Fruit fly (Drosophila melanogaster) whole organism, embryonic: ENCODE measurements around the gene Cpr67Fa1.

Experiments used
- Blimp-1 ChIP-seq: fragments of 200-800 bp; sonication (Bioruptor generic); optimal IDR thresholded peaks from 3 replicates; lab custom pipeline; 2018; ENCODE audit warnings: missing biosample characterization, missing genetic modification characterization, mild to moderate bottlenecking, moderate library complexity, missing genetic modification reagents
- CG10209 ChIP-seq: fragments of 200-800 bp; sonication (Bioruptor generic); optimal IDR thresholded peaks from 3 replicates; lab custom pipeline; 2017; ENCODE audit warnings: missing biosample characterization, mild to moderate bottlenecking, missing genetic modification characterization, missing genetic modification reagents
- CG10654 ChIP-seq: fragments of 200-800 bp; sonication (Bioruptor generic); optimal IDR thresholded peaks from 2 replicates; lab custom pipeline; 2016; ENCODE audit warnings: missing biosample characterization, missing genetic modification characterization
- CG11695 ChIP-seq: fragments of 200-800 bp; sonication (Bioruptor generic); IDR thresholded peaks from 3 replicates; pipeline ENCODE4 v1.3.6; 2022; ENCODE audit warnings: missing biosample characterization, missing genetic modification characterization
- CG12155 ChIP-seq: fragments of 200-800 bp; sonication (Bioruptor generic); optimal IDR thresholded peaks from 3 replicates; lab custom pipeline; 2016; ENCODE audit warnings: missing biosample characterization, missing genetic modification characterization
- CG14667 ChIP-seq: fragments of 200-800 bp; sonication (Bioruptor generic); IDR thresholded peaks from 2 replicates; pipeline ENCODE4 v1.3.6; 2022; ENCODE audit warnings: missing biosample characterization, missing genetic modification characterization
- CG15269 ChIP-seq: fragments of 200-800 bp; sonication (Bioruptor generic); optimal IDR thresholded peaks from 2 replicates; lab custom pipeline; 2018; ENCODE audit warnings: missing biosample characterization, mild to moderate bottlenecking, missing genetic modification characterization, moderate library complexity
- CG1647 ChIP-seq: fragments of 200-800 bp; sonication (Bioruptor generic); optimal IDR thresholded peaks from 3 replicates; lab custom pipeline; 2016; ENCODE audit warnings: missing biosample characterization, missing genetic modification characterization
- CG17829 ChIP-seq: fragments of 200-800 bp; optimal IDR thresholded peaks from 2 replicates; lab custom pipeline; 2019; ENCODE audit warnings: missing biosample characterization, mild to moderate bottlenecking, missing genetic modification characterization, moderate library complexity
- CG2678 ChIP-seq: fragments of 200-800 bp; sonication (Bioruptor generic); optimal IDR thresholded peaks from 3 replicates; lab custom pipeline; 2019; ENCODE audit warnings: missing biosample characterization, mild to moderate bottlenecking, missing genetic modification characterization, moderate library complexity
- CG3065 ChIP-seq: fragments of 200-800 bp; sonication (Bioruptor generic); optimal IDR thresholded peaks from 2 replicates; lab custom pipeline; 2016; ENCODE audit warnings: missing biosample characterization, missing genetic modification characterization
- CG31224 ChIP-seq: fragments of 200-800 bp; sonication (Bioruptor generic); IDR thresholded peaks from 2 replicates; pipeline ENCODE4 v1.3.6; 2022; ENCODE audit warnings: missing biosample characterization, missing genetic modification characterization
- CG3163 ChIP-seq: fragments of 200-800 bp; sonication (Bioruptor generic); optimal IDR thresholded peaks from 3 replicates; lab custom pipeline; 2016; ENCODE audit warnings: missing biosample characterization, missing genetic modification characterization
- CG34224 ChIP-seq: fragments of 200-800 bp; sonication (Bioruptor generic); IDR thresholded peaks from 3 replicates; pipeline ENCODE4 v1.3.6; 2022; ENCODE audit warnings: missing biosample characterization, missing genetic modification characterization; ENCODE audit not compliant: partially characterized antibody
- CG34376 ChIP-seq: fragments of 200-800 bp; sonication (Bioruptor generic); optimal IDR thresholded peaks from 2 replicates; lab custom pipeline; 2018; ENCODE audit warnings: missing biosample characterization, mild to moderate bottlenecking, missing genetic modification characterization
- CG3726 ChIP-seq: fragments of 200-800 bp; sonication (Bioruptor generic); IDR thresholded peaks from 3 replicates; pipeline ENCODE4, ENCODE4 v1.3.6; 2022; ENCODE audit warnings: missing biosample characterization, missing genetic modification characterization
- CG4730 ChIP-seq: fragments of 200-800 bp; sonication (Bioruptor generic); IDR thresholded peaks from 2 replicates; pipeline ENCODE4 v1.3.6; 2022; ENCODE audit warnings: missing biosample characterization, missing genetic modification characterization
- CG6683 ChIP-seq: fragments of 200-800 bp; sonication (Bioruptor generic); optimal IDR thresholded peaks from 2 replicates; lab custom pipeline; 2017; ENCODE audit warnings: missing biosample characterization, mild to moderate bottlenecking, missing genetic modification characterization, missing genetic modification reagents
- CG7786 ChIP-seq: fragments of 200-800 bp; sonication (Bioruptor generic); optimal IDR thresholded peaks from 2 replicates; lab custom pipeline; 2016; ENCODE audit warnings: missing biosample characterization, missing genetic modification characterization
- CG9817 ChIP-seq: fragments of 200-800 bp; sonication (Bioruptor generic); optimal IDR thresholded peaks from 2 replicates; lab custom pipeline; 2018; ENCODE audit warnings: missing biosample characterization, mild to moderate bottlenecking, missing genetic modification characterization, moderate library complexity
- CG9932 ChIP-seq: fragments of 200-800 bp; sonication (Bioruptor generic); IDR thresholded peaks from 2 replicates; pipeline ENCODE4 v1.3.6; 2022; ENCODE audit warnings: missing biosample characterization, missing genetic modification characterization
- CTCF ChIP-seq: fragments of 200-800 bp; sonication (Bioruptor generic); optimal IDR thresholded peaks from 2 replicates; lab custom pipeline; 2017; ENCODE audit warnings: missing biosample characterization, mild to moderate bottlenecking, missing genetic modification characterization, moderate library complexity
- D19A ChIP-seq: fragments of 200-800 bp; optimal IDR thresholded peaks from 3 replicates; lab custom pipeline; 2019; ENCODE audit warnings: missing biosample characterization, mild to moderate bottlenecking, missing genetic modification characterization, moderate library complexity
- Dip3 ChIP-seq: fragments of 200-800 bp; sonication (Bioruptor generic); optimal IDR thresholded peaks from 3 replicates; lab custom pipeline; 2016; ENCODE audit warnings: missing biosample characterization, missing genetic modification characterization
- HLH4C ChIP-seq: fragments of 200-800 bp; sonication (Bioruptor generic); IDR thresholded peaks from 3 replicates; pipeline ENCODE4 v1.3.6; 2022; ENCODE audit warnings: missing biosample characterization, missing genetic modification characterization; ENCODE audit not compliant: partially characterized antibody
- Hr3 ChIP-seq: fragments of 200-800 bp; sonication (Bioruptor generic); optimal IDR thresholded peaks from 3 replicates; lab custom pipeline; 2016; ENCODE audit warnings: missing biosample characterization, missing genetic modification characterization
- Hr51 ChIP-seq, 2 experiments: fragments of 200-800 bp; sonication (Bioruptor generic); optimal IDR thresholded peaks; 2 replicates in 1 of 2; 3 replicates in 1 of 2; lab custom pipeline; 2016 to 2018; ENCODE audit warnings: missing biosample characterization in 2 of 2, missing genetic modification characterization in 2 of 2, mild to moderate bottlenecking in 1 of 2, moderate library complexity in 1 of 2
- Hr78 ChIP-seq, 2 experiments: fragments of 200-800 bp in 1 of 2; fragments of >200 bp in 1 of 2; sonication (Bioruptor generic) in 1 of 2; optimal IDR thresholded peaks; 2 replicates each; lab custom pipeline; 2017 to 2019; ENCODE audit warnings: missing biosample characterization in 2 of 2, missing genetic modification characterization in 2 of 2, mild to moderate bottlenecking in 1 of 2, moderate library complexity in 1 of 2
- Max ChIP-seq: fragments of 200-800 bp; sonication (Bioruptor generic); optimal IDR thresholded peaks from 2 replicates; lab custom pipeline; 2016; ENCODE audit warnings: missing biosample characterization, mild to moderate bottlenecking, missing genetic modification characterization
- Meics ChIP-seq: fragments of 200-800 bp; sonication (Bioruptor generic); optimal IDR thresholded peaks from 2 replicates; lab custom pipeline; 2017; ENCODE audit warnings: missing biosample characterization, mild to moderate bottlenecking, missing genetic modification characterization
- Optix ChIP-seq: fragments of 200-800 bp; sonication (Bioruptor generic); IDR thresholded peaks from 3 replicates; pipeline ENCODE4 v1.3.6; 2022; ENCODE audit warnings: missing biosample characterization, missing genetic modification characterization
- Sox100B ChIP-seq: fragments of 200-800 bp; sonication (Bioruptor generic); optimal IDR thresholded peaks from 3 replicates; lab custom pipeline; 2018; ENCODE audit warnings: missing biosample characterization, mild to moderate bottlenecking, missing genetic modification characterization
- abd-A ChIP-seq: fragments of 200-800 bp; sonication (Bioruptor generic); optimal IDR thresholded peaks from 3 replicates; lab custom pipeline; 2019; ENCODE audit warnings: missing biosample characterization, mild to moderate bottlenecking, missing genetic modification characterization, moderate library complexity
- danr ChIP-seq: fragments of 200-800 bp; sonication (Bioruptor generic); IDR thresholded peaks from 2 replicates; pipeline ENCODE4 v1.3.6; 2022; ENCODE audit warnings: missing biosample characterization, missing genetic modification characterization
- dmrt99B ChIP-seq: fragments of 200-800 bp; sonication (Bioruptor generic); optimal IDR thresholded peaks from 2 replicates; lab custom pipeline; 2018; ENCODE audit warnings: missing biosample characterization, mild to moderate bottlenecking, missing genetic modification characterization, moderate library complexity
- eve ChIP-seq, 2 experiments: fragments of >200 bp; optimal IDR thresholded peaks; 2 replicates each; lab custom pipeline; 2017; ENCODE audit warnings: missing biosample characterization in 2 of 2, missing genetic modification characterization in 2 of 2
- eyg ChIP-seq: fragments of 200-800 bp; sonication (Bioruptor generic); optimal IDR thresholded peaks from 3 replicates; lab custom pipeline; 2016; ENCODE audit warnings: missing biosample characterization, missing genetic modification characterization
- gem ChIP-seq: fragments of 200-800 bp; sonication (Bioruptor generic); optimal IDR thresholded peaks from 2 replicates; lab custom pipeline; 2019; ENCODE audit warnings: missing biosample characterization, mild to moderate bottlenecking, missing genetic modification characterization, moderate library complexity
- klu ChIP-seq: fragments of 200-800 bp; sonication (Bioruptor generic); IDR thresholded peaks from 2 replicates; pipeline ENCODE4 v1.3.6; 2022; ENCODE audit warnings: missing biosample characterization, missing genetic modification characterization
- knrl ChIP-seq: fragments of 200-800 bp; sonication (Bioruptor generic); IDR thresholded peaks from 3 replicates; pipeline ENCODE4 v1.3.6; 2022; ENCODE audit warnings: missing biosample characterization, missing genetic modification characterization; ENCODE audit not compliant: partially characterized antibody
- mirr ChIP-seq: fragments of 200-800 bp; sonication (Bioruptor generic); optimal IDR thresholded peaks from 3 replicates; lab custom pipeline; 2018; ENCODE audit warnings: missing biosample characterization, mild to moderate bottlenecking, missing genetic modification characterization
- salm ChIP-seq: fragments of 200-800 bp; sonication (Bioruptor generic); optimal IDR thresholded peaks from 2 replicates; lab custom pipeline; 2018; ENCODE audit warnings: missing biosample characterization, mild to moderate bottlenecking, missing genetic modification characterization
- sim ChIP-seq: fragments of 200-800 bp; sonication (Bioruptor generic); IDR thresholded peaks from 2 replicates; pipeline ENCODE4 v1.3.6; 2022; ENCODE audit warnings: missing biosample characterization, missing genetic modification characterization
- so ChIP-seq: fragments of 200-800 bp; sonication (Bioruptor generic); IDR thresholded peaks from 3 replicates; pipeline ENCODE4 v1.3.6; 2022; ENCODE audit warnings: missing biosample characterization, missing genetic modification characterization
- tna ChIP-seq: fragments of 200-800 bp; sonication (Bioruptor generic); IDR thresholded peaks from 2 replicates; pipeline ENCODE4 v1.3.6; 2022; ENCODE audit warnings: missing biosample characterization, missing genetic modification characterization; ENCODE audit not compliant: partially characterized antibody
- trem ChIP-seq: fragments of 200-800 bp; optimal IDR thresholded peaks from 3 replicates; lab custom pipeline; 2019; ENCODE audit warnings: missing biosample characterization, mild to moderate bottlenecking, missing genetic modification characterization, moderate library complexity
- wor ChIP-seq: fragments of 200-800 bp; sonication (Bioruptor generic); IDR thresholded peaks from 2 replicates; pipeline ENCODE4 v1.3.6; 2022; ENCODE audit warnings: missing biosample characterization, missing genetic modification characterization
- zf30C ChIP-seq: fragments of 200-800 bp; sonication (Bioruptor generic); optimal IDR thresholded peaks from 3 replicates; lab custom pipeline; 2018; ENCODE audit warnings: missing biosample characterization, mild to moderate bottlenecking, missing genetic modification characterization

Cpr67Fa1 gene

dm6 chr3L:10885711-10886272 is 4.0 kb upstream of the Cpr67Fa1 start (continued):
- no peak for TF ChIP-seq CG3163
- TF ChIP-seq CG3726 = no peak
- TF ChIP-seq Max (GFP tag; lab: Kevin White, UChicago) = peak; percentile 14
- no peak for TF ChIP-seq CG6683
- no peak for TF ChIP-seq CG10654 (GFP tag; lab: Kevin White, UChicago)
- TF ChIP-seq CTCF (GFP tag; lab: Kevin White, UChicago) = peak; percentile 96
- TF ChIP-seq Optix (GFP tag; lab: Robert Waterston, UW) = no peak
- no peak for TF ChIP-seq eyg (GFP tag; lab: Kevin White, UChicago)
- no peak for TF ChIP-seq zf30C
- no peak for TF ChIP-seq so (GFP tag; lab: Robert Waterston, UW)
- TF ChIP-seq mirr (GFP tag; lab: Kevin White, UChicago) = no peak
- no peak for TF ChIP-seq gem
- TF ChIP-seq knrl (GFP tag; lab: Robert Waterston, UW) = peak; percentile 30; the same call in 2 of the 3 replicates

- TF ChIP-seq salm (tag; lab: Kevin White, UChicago) = no peak
- TF ChIP-seq CG10654 (GFP tag; lab: Kevin White, UChicago) = no peak
- no peak for TF ChIP-seq CG14667 (GFP tag; lab: Robert Waterston, UW)
- no peak for TF ChIP-seq CG12155 (GFP tag; lab: Kevin White, UChicago)
- TF ChIP-seq HLH4C (GFP tag; lab: Robert Waterston, UW) = no peak
- TF ChIP-seq trem (tag; lab: Kevin White, UChicago) = no peak
- no peak for TF ChIP-seq CG10209 (GFP tag; lab: Kevin White, UChicago)
- TF ChIP-seq danr (GFP tag; lab: Robert Waterston, UW) = no peak
- TF ChIP-seq abd-A (tag; lab: Kevin White, UChicago) = no peak
- TF ChIP-seq klu = no peak
- no peak for TF ChIP-seq sim (GFP tag; lab: Robert Waterston, UW)
- TF ChIP-seq CG3065 = no peak
- TF ChIP-seq CG31224 (GFP tag; lab: Robert Waterston, UW) = no peak
Measured at dm6 chr3L:10886371-10886770, 3.4 kb upstream of the Cpr67Fa1 start, which contains the start of gene OXA1L. OXA1L (minus strand) TSS chr3L:10886471.

dm6 chr3L:10889000-10889691 is 644 bp upstream of the Cpr67Fa1 start:
- TF ChIP-seq D19A (tag; lab: Kevin White, UChicago) (peak; percentile 2), Dip3 (GFP tag; lab: Kevin White, UChicago) (no peak), CG34376 (GFP tag; lab: Kevin White, UChicago) (no peak), Sox100B (peak; percentile 39), tna (GFP tag; lab: Robert Waterston, UW) (no peak), CG4730 (GFP tag; lab: Robert Waterston, UW) (no peak), dmrt99B (tag; lab: Kevin White, UChicago) (peak; percentile 39), CG15269 (tag; lab: Kevin White, UChicago) (peak; percentile 24), Blimp-1 (no peak), CG7786 (no peak), Hr3 (GFP tag; lab: Kevin White, UChicago) (no peak), wor (GFP tag; lab: Robert Waterston, UW) (no peak), Hr78 (GFP tag; optimal IDR thresholded peaks at IDR 0.05; lab: Kevin White, UChicago) (peak in 1 of 2 experiments; percentile 45), CG9932 (GFP tag; lab: Robert Waterston, UW) (no peak), CG9817 (tag; lab: Kevin White, UChicago) (no peak), CG34224 (no peak), CG11695 (GFP tag; lab: Robert Waterston, UW) (no peak), CG1647 (no peak), Hr51 (GFP tag; optimal IDR thresholded peaks at IDR 0.05; lab: Kevin White, UChicago) (peak in 1 of 2 experiments; percentile 66), eve (GFP tag; optimal IDR thresholded peaks at IDR 0.05; lab: Kevin White, UChicago) (no peak), CG2678 (tag; lab: Kevin White, UChicago) (peak; percentile 48), CG17829 (tag; lab: Kevin White, UChicago) (peak; percentile 11), Meics (GFP tag; lab: Kevin White, UChicago) (peak; percentile 4)
